Fruit fly (Drosophila melanogaster) whole organism, adult: Measurements from ENCODE around the gene CG2701.
A peak's percentile ranks its signal among the peaks of the same experiment; 100 is the strongest.

Experiments used
- CG12768 ChIP-seq: fragments of 200-800 bp; sonication (Bioruptor generic); optimal IDR thresholded peaks from 2 replicates; lab custom pipeline; 2017; ENCODE audit warnings: missing biosample characterization, missing genetic modification characterization, mild to moderate bottlenecking, moderate library complexity, missing genetic modification reagents
- CG7045 ChIP-seq: fragments of 200-800 bp; sonication (Bioruptor generic); optimal IDR thresholded peaks from 2 replicates; lab custom pipeline; 2017; ENCODE audit warnings: missing biosample characterization, mild to moderate bottlenecking, missing genetic modification characterization
- kay ChIP-seq: fragments of 200-800 bp; sonication (Bioruptor generic); peaks from one replicate; lab custom pipeline; 2016; ENCODE audit warnings: missing biosample characterization, missing genetic modification characterization, borderline replicate concordance
- pad ChIP-seq: fragments of 200-800 bp; sonication (Bioruptor generic); optimal IDR thresholded peaks from 3 replicates; lab custom pipeline; 2017; ENCODE audit warnings: missing biosample characterization, missing genetic modification characterization, mild to moderate bottlenecking, moderate library complexity, missing genetic modification reagents

DNA sequence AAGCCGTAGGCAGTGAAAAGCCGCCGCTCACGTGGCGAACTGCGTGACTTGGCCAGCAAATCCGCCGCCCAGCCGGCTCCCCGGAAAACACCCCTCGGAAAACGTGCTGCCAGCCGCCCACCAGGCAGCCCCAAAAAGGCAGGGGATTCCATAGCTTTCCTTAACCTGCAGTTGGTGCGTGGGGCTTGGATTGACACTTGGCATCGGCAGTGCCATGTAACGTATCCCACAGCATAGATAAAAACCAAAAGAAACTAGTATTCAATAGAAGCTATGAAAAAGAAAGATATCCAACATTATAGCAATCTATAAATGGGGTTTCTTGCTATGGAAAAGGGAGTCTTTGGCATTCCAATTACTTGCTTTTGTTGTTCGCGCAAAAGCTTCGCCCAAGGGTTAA is 35.1 kb downstream of the CG2701 start:
- TF ChIP-seq pad (GFP tag; lab: Kevin White, UChicago) (peak; percentile 28), CG7045 (GFP tag; lab: Kevin White, UChicago) (peak; percentile 50), kay (GFP tag; lab: Kevin White, UChicago) (no peak), CG12768 (GFP tag; lab: Kevin White, UChicago) (peak; percentile 38)
